Fruit fly (Drosophila melanogaster): Measurements from ENCODE around the gene aay.
A peak's percentile ranks its signal among the peaks of the same experiment; 100 is the strongest.

Gene aay

DNA sequence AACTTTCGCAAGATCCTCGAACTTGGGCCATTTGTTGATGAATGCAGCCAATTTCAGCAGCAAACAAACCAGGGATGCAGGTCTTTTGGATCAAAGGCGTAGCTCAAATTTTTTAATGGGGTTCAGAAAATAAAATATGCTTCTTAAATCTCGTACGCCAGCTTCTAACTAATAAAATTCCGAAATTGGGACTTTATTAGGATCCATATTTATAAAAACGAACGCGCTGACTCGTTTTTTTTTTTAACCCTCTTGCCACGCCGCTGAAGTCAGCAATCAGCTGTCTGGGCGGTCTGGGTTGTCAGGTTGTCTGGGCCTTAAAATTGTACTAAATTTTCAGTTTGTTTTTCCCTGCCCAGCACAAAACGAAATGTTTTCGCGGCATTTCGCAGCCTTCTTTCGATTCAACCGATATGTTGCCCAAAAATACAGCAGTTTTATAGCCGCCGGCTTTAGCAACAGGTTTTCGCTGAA lies 34.6 kb downstream of the aay start, which contains the start of gene CG3437 (continued):
- TF ChIP-seq HLHmδ (GFP tag; optimal IDR thresholded peaks at IDR 0.05) (no peak), PHDP (tag; optimal IDR thresholded peaks at IDR 0.05) (peak; percentile 99), btn (GFP tag; optimal IDR thresholded peaks at IDR 0.05) (peak; percentile 97), Ada2b (GFP tag; IDR thresholded peaks at IDR 0.05) (peak; percentile 99), pho (GFP tag; optimal IDR thresholded peaks at IDR 0.05) (peak; percentile 98), bbx (GFP tag; IDR thresholded peaks at IDR 0.05; ENCODE audit: partially characterized antibody) (0 out of 2 replicates have a peak, but pooled peaks have one; percentile 44), CG9932 (GFP tag; IDR thresholded peaks at IDR 0.05) (peak; percentile 99), nerfin-2 (GFP tag; IDR thresholded peaks at IDR 0.05; ENCODE audit: partially characterized antibody) (no peak), pan (optimal IDR thresholded peaks at IDR 0.05) (no peak), pan (GFP tag; optimal IDR thresholded peaks at IDR 0.05 in 1 of 2, IDR thresholded peaks at IDR 0.05 in 1 of 2) (peak in 1 of 2 experiments; percentile 99), CG9817 (tag; optimal IDR thresholded peaks at IDR 0.05) (peak; percentile 99), NfI (GFP tag; optimal IDR thresholded peaks at IDR 0.05) (peak; percentile 99), pum (GFP tag; optimal IDR thresholded peaks at IDR 0.05) (peak; percentile 99), CG10431 (GFP tag; optimal IDR thresholded peaks at IDR 0.05) (peak; percentile 95), eve (GFP tag; optimal IDR thresholded peaks at IDR 0.05) (no peak), bcd (GFP tag; optimal IDR thresholded peaks at IDR 0.05) (peak; percentile 99), toy (GFP tag; IDR thresholded peaks at IDR 0.05) (peak; percentile 98), CG10959 (GFP tag; IDR thresholded peaks at IDR 0.05) (peak; percentile 99), CG2202 (tag; optimal IDR thresholded peaks at IDR 0.05) (peak; percentile 97), Bteb2 (GFP tag; optimal IDR thresholded peaks at IDR 0.05) (peak; percentile 98), Hr51 (GFP tag; optimal IDR thresholded peaks at IDR 0.05) (peak; percentile 97 to 98), CG10543 (GFP tag; optimal IDR thresholded peaks at IDR 0.05) (peak; percentile 97), fd96Cb (tag; optimal IDR thresholded peaks at IDR 0.05) (peak; percentile 99), ash1 (GFP tag; optimal IDR thresholded peaks at IDR 0.05) (peak; percentile 96), CG1602 (GFP tag; optimal IDR thresholded peaks at IDR 0.05) (peak; percentile 99), Xbp1 (GFP tag; optimal IDR thresholded peaks at IDR 0.05) (peak; percentile 99), CG4404 (GFP tag; IDR thresholded peaks at IDR 0.05) (peak; percentile 99), eyg (GFP tag; optimal IDR thresholded peaks at IDR 0.05) (peak; percentile 98), Dp (GFP tag; optimal IDR thresholded peaks at IDR 0.05) (peak; percentile 40), HLH3B (GFP tag; IDR thresholded peaks at IDR 0.05) (peak; percentile 99), CG14710 (tag; optimal IDR thresholded peaks at IDR 0.05) (peak; percentile 98), CG9727 (GFP tag; optimal IDR thresholded peaks at IDR 0.05) (peak; percentile 98), jigr1 (GFP tag; IDR thresholded peaks at IDR 0.05) (peak; percentile 98), CG9437 (GFP tag; optimal IDR thresholded peaks at IDR 0.05) (peak; percentile 91), CG7928 (GFP tag; optimal IDR thresholded peaks at IDR 0.05) (peak; percentile 96), nau (GFP tag; optimal IDR thresholded peaks at IDR 0.05) (peak; percentile 98), vvl (GFP tag; IDR thresholded peaks at IDR 0.05) (peak; percentile 100), CG4282 (GFP tag; optimal IDR thresholded peaks at IDR 0.05) (peak; percentile 97), ems (GFP tag; optimal IDR thresholded peaks at IDR 0.05) (peak; percentile 99), chif (GFP tag; optimal IDR thresholded peaks at IDR 0.05) (peak; percentile 97 to 99), CG4707 (GFP tag; optimal IDR thresholded peaks at IDR 0.05) (peak; percentile 95), CG12071 (GFP tag; optimal IDR thresholded peaks at IDR 0.05) (peak; percentile 99), her (GFP tag; optimal IDR thresholded peaks at IDR 0.05) (peak; percentile 96), CG11085 (GFP tag; IDR thresholded peaks at IDR 0.05) (peak; percentile 99)

All from whole organism, embryonic.